Fruit fly (Drosophila melanogaster) whole organism, pupa: Measurements from ENCODE around the gene RpS25.

Experiments
- CG10348 ChIP-seq: fragments of 200-800 bp; sonication (Bioruptor generic); IDR thresholded peaks from 2 replicates; pipeline ENCODE4 v1.3.6; 2022; ENCODE audit warnings: missing biosample characterization, missing genetic modification characterization
- CG12605 ChIP-seq: fragments of 200-800 bp; sonication (Bioruptor generic); IDR thresholded peaks from 2 replicates; pipeline ENCODE4 v1.3.6; 2022; ENCODE audit warnings: missing biosample characterization, missing genetic modification characterization
- CG13204 ChIP-seq: fragments of 200-800 bp; sonication (Bioruptor generic); optimal IDR thresholded peaks from 2 replicates; lab custom pipeline; 2018; ENCODE audit warnings: missing biosample characterization, mild to moderate bottlenecking, missing genetic modification characterization, moderate library complexity
- CG14655 ChIP-seq: fragments of 200-800 bp; sonication (Bioruptor generic); optimal IDR thresholded peaks from 3 replicates; lab custom pipeline; 2017; ENCODE audit warnings: mild to moderate bottlenecking, missing biosample characterization, missing genetic modification reagents, missing genetic modification characterization
- CG15710 ChIP-seq: fragments of 200-800 bp; sonication (Bioruptor generic); optimal IDR thresholded peaks from 2 replicates; lab custom pipeline; 2018; ENCODE audit warnings: missing biosample characterization, mild to moderate bottlenecking, missing genetic modification characterization, moderate library complexity
- CG17806 ChIP-seq: fragments of 200-800 bp; sonication (Bioruptor generic); optimal IDR thresholded peaks from 2 replicates; lab custom pipeline; 2018; ENCODE audit warnings: missing biosample characterization, mild to moderate bottlenecking, missing genetic modification characterization, moderate library complexity
- CG32121 ChIP-seq: fragments of 200-800 bp; sonication (Bioruptor generic); IDR thresholded peaks from 2 replicates; pipeline ENCODE4 v1.3.6; 2022; ENCODE audit warnings: missing biosample characterization, missing genetic modification characterization
- CG34367 ChIP-seq: fragments of 200-800 bp; sonication (Bioruptor generic); optimal IDR thresholded peaks from 2 replicates; lab custom pipeline; 2018; ENCODE audit warnings: missing biosample characterization, mild to moderate bottlenecking, missing genetic modification characterization
- CG4496 ChIP-seq: fragments of 200-800 bp; sonication (Bioruptor generic); IDR thresholded peaks from 3 replicates; pipeline ENCODE4 v1.3.6; 2022; ENCODE audit warnings: missing biosample characterization, missing genetic modification characterization
- CG8159 ChIP-seq: fragments of 200-800 bp; sonication (Bioruptor generic); optimal IDR thresholded peaks from 3 replicates; lab custom pipeline; 2018; ENCODE audit warnings: missing biosample characterization, mild to moderate bottlenecking, missing genetic modification characterization, moderate library complexity
- CG8301 ChIP-seq: fragments of 200-800 bp; sonication (Bioruptor generic); optimal IDR thresholded peaks from 2 replicates; lab custom pipeline; 2018; ENCODE audit warnings: missing biosample characterization, mild to moderate bottlenecking, missing genetic modification characterization
- CG9948 ChIP-seq: fragments of 200-800 bp; sonication (Bioruptor generic); optimal IDR thresholded peaks from 2 replicates; lab custom pipeline; 2018; ENCODE audit warnings: missing biosample characterization, mild to moderate bottlenecking, missing genetic modification characterization, moderate library complexity
- D1 ChIP-seq: fragments of 200-800 bp; sonication (Bioruptor generic); optimal IDR thresholded peaks from 2 replicates; lab custom pipeline; 2018; ENCODE audit warnings: missing biosample characterization, mild to moderate bottlenecking, missing genetic modification characterization, moderate library complexity
- EcR ChIP-seq: fragments of 200-800 bp; sonication (Bioruptor generic); optimal IDR thresholded peaks from 3 replicates; lab custom pipeline; 2019; ENCODE audit warnings: missing biosample characterization, missing genetic modification characterization, mild to moderate bottlenecking, moderate library complexity, missing genetic modification reagents
- Ets98B ChIP-seq: fragments of 200-800 bp; sonication (Bioruptor generic); IDR thresholded peaks from 2 replicates; pipeline ENCODE4 v1.3.6; 2022; ENCODE audit warnings: missing biosample characterization, missing genetic modification characterization
- Pif1A ChIP-seq: fragments of 200-800 bp; sonication (Bioruptor generic); optimal IDR thresholded peaks from 3 replicates; lab custom pipeline; 2016; ENCODE audit warnings: missing biosample characterization, missing genetic modification characterization
- Pif1B ChIP-seq: fragments of 200-800 bp; sonication (Bioruptor generic); optimal IDR thresholded peaks from 3 replicates; lab custom pipeline; 2016; ENCODE audit warnings: missing biosample characterization, missing genetic modification characterization
- Snoo ChIP-seq: fragments of 200-800 bp; sonication (Bioruptor generic); optimal IDR thresholded peaks from 3 replicates; lab custom pipeline; 2017; ENCODE audit warnings: missing biosample characterization, mild to moderate bottlenecking, missing genetic modification characterization, inconsistent platforms
- fd96Ca ChIP-seq: fragments of 200-800 bp; sonication (Bioruptor generic); IDR thresholded peaks from 3 replicates; pipeline ENCODE4 v1.3.6; 2022; ENCODE audit warnings: missing biosample characterization, missing genetic modification characterization
- gl ChIP-seq: fragments of 200-800 bp; sonication (Bioruptor generic); optimal IDR thresholded peaks from 2 replicates; lab custom pipeline; 2018; ENCODE audit warnings: missing biosample characterization, mild to moderate bottlenecking, missing genetic modification characterization
- rn ChIP-seq: fragments of 200-800 bp; sonication (Bioruptor generic); IDR thresholded peaks from 2 replicates; pipeline ENCODE4 v1.3.6; 2022; ENCODE audit warnings: missing biosample characterization, missing genetic modification characterization

RpS25 gene

DNA sequence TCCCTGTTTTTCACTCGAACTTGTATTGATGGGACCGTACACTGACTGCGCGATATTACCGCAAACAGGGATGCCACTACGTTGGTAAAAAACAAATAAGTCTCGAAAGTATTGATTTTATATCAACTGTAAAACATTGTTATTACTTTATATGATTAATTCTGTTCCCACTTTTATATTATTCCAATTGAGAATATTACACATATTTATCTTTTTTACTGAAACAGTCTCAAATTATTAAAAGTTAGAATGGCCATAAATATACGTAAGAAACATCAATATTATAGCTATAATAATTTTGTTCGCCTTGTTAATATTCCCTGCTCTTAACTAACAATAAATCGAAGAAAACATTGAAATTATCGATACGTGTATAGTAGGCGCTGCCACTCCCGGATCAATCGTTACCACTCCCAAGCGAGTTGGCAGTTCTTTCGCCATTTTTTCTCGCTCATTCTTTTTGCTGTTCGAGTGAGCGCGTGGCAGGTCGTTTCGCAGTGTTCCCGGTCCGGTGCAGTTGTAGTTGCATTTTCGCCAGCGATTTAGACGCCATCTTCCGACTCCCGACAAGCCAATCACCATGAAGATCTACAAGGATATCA, 6.2 kb downstream of the RpS25 start, which contains the start of the genes SdhC and Tctp:
TSS of gene SdhC (minus strand) at position 49 of the 602 bp plus-strand sequence.
TSS of gene Tctp (plus strand) at position 447 of the 602 bp plus-strand sequence.
- TF ChIP-seq CG32121 (GFP tag; lab: Robert Waterston, UW) (no peak), CG9948 (peak; percentile 3), D1 (tag; lab: Kevin White, UChicago) (no peak), EcR (GFP tag; lab: Kevin White, UChicago) (no peak), CG17806 (tag; lab: Kevin White, UChicago) (no peak), gl (tag; lab: Kevin White, UChicago) (no peak), CG13204 (GFP tag; lab: Kevin White, UChicago) (no peak), fd96Ca (GFP tag; lab: Robert Waterston, UW) (no peak), Pif1A (GFP tag; lab: Kevin White, UChicago) (peak; percentile 52), CG10348 (no peak), CG15710 (tag; lab: Kevin White, UChicago) (peak; percentile 18), Ets98B (peak; percentile 36), CG14655 (GFP tag; lab: Kevin White, UChicago) (no peak), CG34367 (tag; lab: Kevin White, UChicago) (peak; percentile 4), Pif1B (GFP tag; lab: Kevin White, UChicago) (peak; percentile 14), CG8159 (tag; lab: Kevin White, UChicago) (peak; percentile 47), CG4496 (GFP tag; lab: Robert Waterston, UW) (no peak), CG8301 (tag; lab: Kevin White, UChicago) (peak; percentile 15), Snoo (tag; lab: Kevin White, UChicago) (peak; percentile 4), CG12605 (GFP tag; lab: Robert Waterston, UW) (no peak), rn (no peak)

- TF ChIP-seq CG15710 (tag; lab: Kevin White, UChicago): no peak
- TF ChIP-seq EcR (GFP tag; lab: Kevin White, UChicago): peak; percentile 42
- TF ChIP-seq rn: no peak
- TF ChIP-seq fd96Ca (GFP tag; lab: Robert Waterston, UW): no peak
- TF ChIP-seq Pif1B (GFP tag; lab: Kevin White, UChicago): no peak
- TF ChIP-seq Pif1A (GFP tag; lab: Kevin White, UChicago): no peak
- no peak for TF ChIP-seq Snoo (tag; lab: Kevin White, UChicago)
These were observed 7.2 kb downstream of the RpS25 start for dm6 chr3R:11208766-11209331.

dm6 chr3R:11200885-11201421, 15.1 kb downstream of the RpS25 start:
- TF ChIP-seq CG9948: peak; percentile 50
- TF ChIP-seq CG34367 (tag; lab: Kevin White, UChicago): peak; percentile 24
- no peak for TF ChIP-seq D1 (tag; lab: Kevin White, UChicago)
- peak; percentile 80 for TF ChIP-seq Pif1B (GFP tag; lab: Kevin White, UChicago)
- TF ChIP-seq EcR (GFP tag; lab: Kevin White, UChicago): no peak
- TF ChIP-seq CG15710 (tag; lab: Kevin White, UChicago): peak; percentile 49
- no peak for TF ChIP-seq CG10348
- peak; percentile 65; the same call in 2 of the 3 replicates for TF ChIP-seq CG4496 (GFP tag; lab: Robert Waterston, UW)
- TF ChIP-seq Pif1A (GFP tag; lab: Kevin White, UChicago): peak; percentile 81
- TF ChIP-seq CG32121 (GFP tag; lab: Robert Waterston, UW): peak; percentile 67
- TF ChIP-seq CG12605 (GFP tag; lab: Robert Waterston, UW): no peak
- TF ChIP-seq CG8159 (tag; lab: Kevin White, UChicago): peak; percentile 67
- TF ChIP-seq rn: no peak
- TF ChIP-seq gl (tag; lab: Kevin White, UChicago): no peak
- TF ChIP-seq CG13204 (GFP tag; lab: Kevin White, UChicago): no peak
- peak; percentile 62 for TF ChIP-seq Snoo (tag; lab: Kevin White, UChicago)
- peak; percentile 57 for TF ChIP-seq CG8301 (tag; lab: Kevin White, UChicago)
- peak; percentile 67 for TF ChIP-seq CG14655 (GFP tag; lab: Kevin White, UChicago)
- peak; percentile 57; the same call in 1 of the 2 replicates for TF ChIP-seq Ets98B
- peak; percentile 64 for TF ChIP-seq CG17806 (tag; lab: Kevin White, UChicago)
- peak; percentile 71; the same call in 2 of the 3 replicates for TF ChIP-seq fd96Ca (GFP tag; lab: Robert Waterston, UW)

DNA sequence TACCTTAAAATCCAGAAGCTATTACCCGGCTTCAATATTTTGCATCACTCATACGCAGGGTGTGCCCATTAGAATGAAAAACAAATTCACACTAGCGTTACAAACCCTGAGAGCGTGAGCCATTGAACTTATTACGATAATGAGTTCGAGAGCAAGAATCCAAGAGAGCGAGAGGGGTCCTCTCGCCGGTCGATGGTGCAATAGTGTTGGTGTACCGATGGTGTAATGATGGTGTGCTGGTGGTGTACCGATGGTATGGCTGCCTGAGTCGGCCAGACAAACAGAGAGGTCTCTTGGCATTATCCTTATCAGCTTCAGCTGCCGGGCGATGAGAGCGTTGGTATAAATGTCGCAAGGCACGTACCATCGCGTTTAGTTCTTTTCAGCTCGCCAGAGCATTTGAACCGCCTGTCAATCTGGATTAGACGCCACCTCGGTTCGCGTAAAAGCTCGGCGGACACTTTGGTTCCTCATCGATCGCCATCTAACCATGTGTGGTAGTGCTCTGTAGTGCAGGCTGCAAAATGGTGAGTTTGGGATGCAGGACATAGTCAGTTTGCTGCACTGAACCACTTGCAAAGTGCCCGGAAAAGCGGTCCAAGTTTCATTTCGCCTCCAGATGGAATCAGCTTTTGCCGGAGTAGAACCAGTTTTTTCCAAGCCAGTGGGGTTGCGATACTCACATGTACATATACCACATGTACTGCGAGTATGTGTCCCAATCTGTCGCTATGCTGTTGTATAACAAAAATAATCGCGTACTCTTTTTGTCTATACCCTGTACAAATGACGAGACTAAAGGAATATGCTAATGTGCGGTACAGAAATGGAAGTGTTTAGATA, 15.8 kb downstream of the RpS25 start:
- TF ChIP-seq Pif1B (GFP tag; lab: Kevin White, UChicago) (no peak), EcR (GFP tag; lab: Kevin White, UChicago) (peak; percentile 94), Snoo (tag; lab: Kevin White, UChicago) (no peak), CG12605 (GFP tag; lab: Robert Waterston, UW) (no peak), CG9948 (no peak), CG34367 (tag; lab: Kevin White, UChicago) (no peak), CG17806 (tag; lab: Kevin White, UChicago) (no peak), CG4496 (GFP tag; lab: Robert Waterston, UW) (no peak)
